Worm (Caenorhabditis elegans) whole organism, L2 larva: Measurements from ENCODE around the gene clec-122.

ENCODE experiments used
- C34F6.9 ChIP-seq: fragments of 150-350 bp; optimal IDR thresholded peaks from 2 replicates; lab custom pipeline; 2014; ENCODE audit warnings: missing biosample characterization, missing genetic modification characterization
- aly-2 ChIP-seq: fragments of 150-350 bp; optimal IDR thresholded peaks from 2 replicates; lab custom pipeline; 2014; ENCODE audit warnings: missing biosample characterization, missing genetic modification characterization
- elt-1 ChIP-seq: fragments of 150-350 bp; optimal IDR thresholded peaks from 2 replicates; lab custom pipeline; 2014; ENCODE audit warnings: missing biosample characterization, missing genetic modification characterization
- fos-1 ChIP-seq: fragments of 150-350 bp; optimal IDR thresholded peaks from 2 replicates; lab custom pipeline; 2014; ENCODE audit warnings: missing biosample characterization, missing genetic modification characterization
- lin-39 ChIP-seq: fragments of 150-350 bp; optimal IDR thresholded peaks from 2 replicates; lab custom pipeline; 2014; ENCODE audit warnings: missing biosample characterization, missing genetic modification reagents, missing genetic modification characterization
- lsy-2 ChIP-seq, 2 experiments: fragments of 150-350 bp in 1 of 2; sonication (generic microtip) in 1 of 2; optimal IDR thresholded peaks; 2 replicates each; lab custom pipeline; 2014 to 2017; ENCODE audit warnings: missing biosample characterization in 2 of 2, missing genetic modification characterization in 2 of 2
- nhr-11 ChIP-seq: fragments of 150-350 bp; optimal IDR thresholded peaks from 2 replicates; lab custom pipeline; 2014; ENCODE audit warnings: missing biosample characterization, missing genetic modification characterization
- nhr-237 ChIP-seq: fragments of 150-350 bp; optimal IDR thresholded peaks from 2 replicates; lab custom pipeline; 2014; ENCODE audit warnings: missing biosample characterization, missing genetic modification characterization
- nhr-6 ChIP-seq: fragments of 150-350 bp; optimal IDR thresholded peaks from 2 replicates; lab custom pipeline; 2014; ENCODE audit warnings: missing biosample characterization, missing genetic modification characterization
- nhr-77 ChIP-seq: fragments of 150-350 bp; optimal IDR thresholded peaks from 2 replicates; lab custom pipeline; 2014; ENCODE audit warnings: missing biosample characterization, missing genetic modification characterization
- skn-1 ChIP-seq: sonication (generic microtip); optimal IDR thresholded peaks from 2 replicates; lab custom pipeline; 2017; ENCODE audit warnings: missing biosample characterization, missing genetic modification characterization
- snpc-4 ChIP-seq: fragments of 150-350 bp; optimal IDR thresholded peaks from 2 replicates; lab custom pipeline; 2014; ENCODE audit warnings: missing biosample characterization, missing genetic modification characterization
- zag-1 ChIP-seq: fragments of 150-350 bp; optimal IDR thresholded peaks from 2 replicates; lab custom pipeline; 2014; ENCODE audit warnings: missing biosample characterization, missing genetic modification characterization
- ztf-4 ChIP-seq: fragments of 150-350 bp; optimal IDR thresholded peaks from 2 replicates; lab custom pipeline; 2014; ENCODE audit warnings: missing biosample characterization, missing genetic modification characterization

- TF ChIP-seq zag-1 (tag; lab: Kevin White, UChicago) = no peak
- TF ChIP-seq ztf-4 (tag; lab: Kevin White, UChicago) = no peak
- no peak for TF ChIP-seq snpc-4 (tag; lab: Kevin White, UChicago)
- TF ChIP-seq aly-2 = no peak
- no peak for TF ChIP-seq nhr-237 (tag; lab: Kevin White, UChicago)
- no peak for TF ChIP-seq nhr-11 (tag; lab: Kevin White, UChicago)
- no peak for TF ChIP-seq skn-1 (tag; lab: Kevin White, UChicago)
- no peak for TF ChIP-seq elt-1
- no peak for TF ChIP-seq fos-1 (tag; lab: Kevin White, UChicago)
- no peak for TF ChIP-seq lin-39 (tag; lab: Kevin White, UChicago)
- TF ChIP-seq lsy-2 (tag; optimal IDR thresholded peaks at IDR 0.05; lab: Kevin White, UChicago) = no peak
- no peak for TF ChIP-seq nhr-77
- TF ChIP-seq C34F6.9 (tag; lab: Kevin White, UChicago) = no peak
- TF ChIP-seq nhr-6 (tag; lab: Kevin White, UChicago) = no peak
Observed at ce11 chrII:3070182-3070581, 35.7 kb upstream of the clec-122 start.
